Worm (Caenorhabditis elegans): Measurements from ENCODE around the gene nipa-1.

DNA sequence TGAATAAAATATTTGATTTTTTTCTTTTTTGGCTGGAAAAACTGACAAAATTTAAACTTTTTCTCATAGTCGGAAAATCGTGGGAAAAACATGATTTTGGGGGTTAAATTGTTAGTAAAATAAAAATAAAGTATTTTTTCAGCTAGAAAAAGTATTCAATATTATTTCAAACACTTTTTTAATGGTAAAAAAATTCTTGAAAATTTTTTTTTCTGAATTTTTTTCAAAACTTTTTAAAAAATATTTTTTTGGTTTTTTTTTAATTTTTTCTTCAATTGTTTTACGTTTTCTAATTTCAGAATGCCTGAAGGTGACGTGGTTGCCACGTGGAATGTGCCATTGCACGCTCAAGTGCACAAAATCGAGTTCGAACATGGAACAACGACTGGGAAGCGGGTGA lies 28.0 kb upstream of the nipa-1 start, which contains the start of gene C44B11.1:
- TF ChIP-seq alr-1 (tag; optimal IDR thresholded peaks at IDR 0.05; ENCODE audit: borderline replicate concordance) (no peak), nhr-237 (tag; optimal IDR thresholded peaks at IDR 0.05) (no peak), aly-2 (tag; optimal IDR thresholded peaks at IDR 0.05) (no peak), nhr-71 (tag; optimal IDR thresholded peaks at IDR 0.05) (no peak), elt-2 (tag; optimal IDR thresholded peaks at IDR 0.05) (no peak)

Data from whole organism, L1 larva.